Fruit fly (Drosophila melanogaster): ENCODE measurements around the gene Rpn7.

Gene Rpn7

DNA sequence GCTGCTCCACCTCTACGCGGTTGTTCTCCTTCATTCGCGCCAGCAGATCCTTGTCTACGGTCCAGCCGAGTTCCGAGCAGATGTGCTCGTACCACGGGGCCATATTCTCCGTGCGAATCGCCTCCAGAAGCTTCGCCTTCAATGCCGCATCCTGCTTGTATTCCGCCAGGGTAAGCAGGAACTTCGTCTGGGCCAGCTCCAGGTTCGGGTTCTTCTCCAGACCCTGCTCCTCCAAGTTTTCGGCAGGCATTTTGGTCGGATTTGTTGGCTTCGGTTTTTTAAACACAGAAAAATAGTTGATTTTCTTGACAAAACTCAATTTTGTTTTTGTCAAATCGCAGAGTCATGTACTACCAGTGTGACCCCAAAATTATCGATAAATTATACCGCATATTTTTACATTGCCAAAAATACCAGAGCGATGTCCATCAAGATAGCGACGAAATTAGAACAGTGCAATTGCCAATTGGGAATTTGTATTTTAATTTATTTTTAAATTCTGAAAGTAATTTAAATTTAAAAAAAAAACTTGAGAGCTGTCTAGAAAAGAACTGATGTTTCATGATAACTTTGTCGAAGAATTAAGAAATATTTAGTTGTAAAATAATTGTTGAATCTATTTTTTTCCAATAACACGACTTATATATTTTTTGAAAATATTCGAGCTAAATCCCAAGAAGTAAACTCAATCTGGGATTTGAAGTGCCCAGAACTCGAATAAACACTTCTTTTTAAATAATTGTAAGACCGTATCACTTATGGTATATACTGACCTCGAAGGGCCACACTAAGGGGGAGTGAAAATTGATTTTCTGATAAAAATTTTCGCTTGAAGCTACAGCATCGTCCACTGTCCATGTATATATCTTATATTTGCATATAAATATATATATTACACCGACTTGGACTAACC, at the start of gene Rpn7, which contains the start of gene AP-2mu (continued):
- TF ChIP-seq tup (GFP tag; optimal IDR thresholded peaks at IDR 0.05) (no peak), unc-4 (GFP tag; IDR thresholded peaks at IDR 0.05; ENCODE audit: partially characterized antibody) (no peak), Nf-YA (GFP tag; IDR thresholded peaks at IDR 0.05) (no peak), CG1233 (GFP tag; optimal IDR thresholded peaks at IDR 0.05) (no peak), Hr51 (GFP tag; optimal IDR thresholded peaks at IDR 0.05) (no peak), tgo (GFP tag; IDR thresholded peaks at IDR 0.05) (no peak), Mrtf (GFP tag; IDR thresholded peaks at IDR 0.05) (no peak), btn (GFP tag; optimal IDR thresholded peaks at IDR 0.05) (no peak), pita (GFP tag; optimal IDR thresholded peaks at IDR 0.05) (no peak), CG11398 (GFP tag; optimal IDR thresholded peaks at IDR 0.05) (no peak), HLH3B (GFP tag; IDR thresholded peaks at IDR 0.05) (no peak), tll (GFP tag; optimal IDR thresholded peaks at IDR 0.05) (peak in 1 of 2 experiments; percentile 2), CG34422 (GFP tag; IDR thresholded peaks at IDR 0.05) (no peak), CG15601 (tag; optimal IDR thresholded peaks at IDR 0.05) (peak; percentile 4), pros (GFP tag; optimal IDR thresholded peaks at IDR 0.05) (no peak), sisA (GFP tag; IDR thresholded peaks at IDR 0.05) (no peak), sim (GFP tag; IDR thresholded peaks at IDR 0.05) (no peak), Hand (GFP tag; optimal IDR thresholded peaks at IDR 0.05) (no peak), Dref (GFP tag; IDR thresholded peaks at IDR 0.05) (peak; percentile 61), CG2889 (GFP tag; IDR thresholded peaks at IDR 0.05) (no peak), CTCF (GFP tag; optimal IDR thresholded peaks at IDR 0.05) (no peak), CG6683 (GFP tag; optimal IDR thresholded peaks at IDR 0.05) (no peak), CG1602 (GFP tag; optimal IDR thresholded peaks at IDR 0.05) (no peak), cwo (GFP tag; optimal IDR thresholded peaks at IDR 0.05) (no peak), CG34376 (GFP tag; optimal IDR thresholded peaks at IDR 0.05) (no peak), CG11085 (GFP tag; IDR thresholded peaks at IDR 0.05) (no peak), Sry-δ (GFP tag; optimal IDR thresholded peaks at IDR 0.05) (no peak), bab2 (GFP tag; optimal IDR thresholded peaks at IDR 0.05) (no peak), hth (optimal IDR thresholded peaks at IDR 0.05) (no peak), Mad (GFP tag; optimal IDR thresholded peaks at IDR 0.05) (no peak), CG14050 (GFP tag; IDR thresholded peaks at IDR 0.05) (no peak), sens (GFP tag) (peak; percentile 78), mam (GFP tag; optimal IDR thresholded peaks at IDR 0.05) (no peak), CG6813 (GFP tag; optimal IDR thresholded peaks at IDR 0.05) (no peak), ro (GFP tag; IDR thresholded peaks at IDR 0.05) (no peak), Lim3 (GFP tag; IDR thresholded peaks at IDR 0.05) (no peak), peb (GFP tag; IDR thresholded peaks at IDR 0.05) (no peak), CG33213 (GFP tag; optimal IDR thresholded peaks at IDR 0.05) (no peak), CG10267 (tag; optimal IDR thresholded peaks at IDR 0.05) (peak; percentile 55), her (GFP tag; optimal IDR thresholded peaks at IDR 0.05) (no peak), CG17612 (GFP tag; IDR thresholded peaks at IDR 0.05) (no peak), CG13894 (tag; optimal IDR thresholded peaks at IDR 0.05) (no peak), NC2β (GFP tag; optimal IDR thresholded peaks at IDR 0.05) (no peak), Elba2 (GFP tag; optimal IDR thresholded peaks at IDR 0.05) (peak; percentile 95), CG12299 (tag; optimal IDR thresholded peaks at IDR 0.05) (no peak), jigr1 (GFP tag; IDR thresholded peaks at IDR 0.05) (no peak), mld (GFP tag; IDR thresholded peaks at IDR 0.05; ENCODE audit: partially characterized antibody) (no peak), MTF-1 (GFP tag; optimal IDR thresholded peaks at IDR 0.05; ENCODE audit: borderline replicate concordance) (no peak), toy (GFP tag; IDR thresholded peaks at IDR 0.05) (no peak), Ets97D (GFP tag; optimal IDR thresholded peaks at IDR 0.05) (peak; percentile 8), Jarid2 (GFP tag; optimal IDR thresholded peaks at IDR 0.05) (no peak)
